Fruit fly (Drosophila melanogaster) whole organism, adult: ENCODE results near the gene CG11839.

Experiments
- CG7045 ChIP-seq: fragments of 200-800 bp; sonication (Bioruptor generic); optimal IDR thresholded peaks from 2 replicates; lab custom pipeline; 2017; ENCODE audit warnings: missing biosample characterization, mild to moderate bottlenecking, missing genetic modification characterization
- CG7101 ChIP-seq: fragments of 200-800 bp; sonication (Bioruptor generic); optimal IDR thresholded peaks from 2 replicates; lab custom pipeline; 2018; ENCODE audit warnings: missing biosample characterization, mild to moderate bottlenecking, missing genetic modification characterization, moderate library complexity
- Clk ChIP-seq: fragments of 200-800 bp; sonication (Bioruptor generic); optimal IDR thresholded peaks from 2 replicates; lab custom pipeline; 2017; ENCODE audit warnings: missing biosample characterization, missing genetic modification characterization
- Mnt ChIP-seq: fragments of 200-800 bp; sonication (Bioruptor generic); optimal IDR thresholded peaks from 2 replicates; lab custom pipeline; 2016; ENCODE audit warnings: missing biosample characterization, mild to moderate bottlenecking, missing genetic modification characterization
- cic ChIP-seq: fragments of 200-800 bp; sonication (Bioruptor generic); optimal IDR thresholded peaks from 2 replicates; lab custom pipeline; 2017; ENCODE audit warnings: missing biosample characterization, mild to moderate bottlenecking, missing genetic modification characterization, moderate library complexity
- kay ChIP-seq: fragments of 200-800 bp; sonication (Bioruptor generic); peaks from one replicate; lab custom pipeline; 2016; ENCODE audit warnings: missing biosample characterization, missing genetic modification characterization, borderline replicate concordance
- pad ChIP-seq: fragments of 200-800 bp; sonication (Bioruptor generic); optimal IDR thresholded peaks from 3 replicates; lab custom pipeline; 2017; ENCODE audit warnings: missing biosample characterization, missing genetic modification characterization, mild to moderate bottlenecking, moderate library complexity, missing genetic modification reagents

dm6 chr3R:25056016-25056415, 13.7 kb upstream of the CG11839 start, which contains the start of the genes CG31111 and stac:
- TF ChIP-seq cic (GFP tag; lab: Kevin White, UChicago): no peak
- peak; percentile 89 for TF ChIP-seq kay
- TF ChIP-seq CG7101 (tag; lab: Kevin White, UChicago): peak; percentile 12
- no peak for TF ChIP-seq CG7045 (GFP tag; lab: Kevin White, UChicago)
- peak; percentile 6 for TF ChIP-seq Mnt (GFP tag; lab: Kevin White, UChicago)
- no peak for TF ChIP-seq Clk (GFP tag; lab: Kevin White, UChicago)
- no peak for TF ChIP-seq pad (GFP tag; lab: Kevin White, UChicago)
